Worm (Caenorhabditis elegans) whole organism, L3 larva: ENCODE data around the gene sre-42.

Experiments used
- ZK546.5 ChIP-seq: sonication (generic microtip); optimal IDR thresholded peaks from 2 replicates; lab custom pipeline; 2017; ENCODE audit warnings: missing biosample characterization, missing genetic modification characterization
- aly-2 ChIP-seq: fragments of 150-350 bp; optimal IDR thresholded peaks from 2 replicates; lab custom pipeline; 2014; ENCODE audit warnings: missing biosample characterization, missing genetic modification characterization
- ama-1 ChIP-seq: fragments of 150-350 bp; optimal IDR thresholded peaks from 2 replicates; lab custom pipeline; 2018
- ceh-16 ChIP-seq: sonication (generic microtip); optimal IDR thresholded peaks from 2 replicates; lab custom pipeline; 2017; ENCODE audit warnings: missing biosample characterization, missing genetic modification characterization
- ceh-28 ChIP-seq: fragments of 150-350 bp; optimal IDR thresholded peaks from 2 replicates; lab custom pipeline; 2014; ENCODE audit warnings: missing biosample characterization, missing genetic modification reagents, missing genetic modification characterization
- ceh-82 ChIP-seq: fragments of 150-350 bp; optimal IDR thresholded peaks from 2 replicates; lab custom pipeline; 2014; ENCODE audit warnings: missing biosample characterization, missing genetic modification characterization
- daf-12 ChIP-seq: fragments of 150-350 bp; optimal IDR thresholded peaks from 2 replicates; lab custom pipeline; 2014; ENCODE audit warnings: missing biosample characterization, missing genetic modification reagents, missing genetic modification characterization
- egl-27 ChIP-seq: sonication (generic microtip); optimal IDR thresholded peaks from 4 replicates; lab custom pipeline; 2017; ENCODE audit warnings: missing biosample characterization, missing genetic modification reagents, missing genetic modification characterization
- elt-1 ChIP-seq: fragments of 150-350 bp; optimal IDR thresholded peaks from 2 replicates; lab custom pipeline; 2014; ENCODE audit warnings: missing biosample characterization, missing genetic modification characterization
- elt-2 ChIP-seq: sonication (generic microtip); optimal IDR thresholded peaks from 2 replicates; lab custom pipeline; 2016; ENCODE audit warnings: missing genetic modification reagents, mild to moderate bottlenecking, missing genetic modification characterization, missing compliant biosample characterization
- elt-3 ChIP-seq, 3 experiments: fragments of 150-350 bp in 1 of 3; sonication (generic microtip) in 2 of 3; optimal IDR thresholded peaks; 2 replicates in 2 of 3; 4 replicates in 1 of 3; lab custom pipeline; 2014 to 2017; ENCODE audit warnings: missing biosample characterization in 3 of 3, missing genetic modification characterization in 3 of 3
- eor-1 ChIP-seq, 2 experiments: fragments of 150-350 bp; optimal IDR thresholded peaks; 2 replicates each; lab custom pipeline; 2014 to 2018; ENCODE audit warnings: missing biosample characterization in 2 of 2, missing genetic modification characterization in 2 of 2
- fkh-10 ChIP-seq: sonication (generic microtip); optimal IDR thresholded peaks from 2 replicates; lab custom pipeline; 2017; ENCODE audit warnings: missing biosample characterization, missing genetic modification reagents, missing genetic modification characterization
- fos-1 ChIP-seq: fragments of 150-350 bp; optimal IDR thresholded peaks from 2 replicates; lab custom pipeline; 2014; ENCODE audit warnings: missing biosample characterization, missing genetic modification characterization
- lin-39 ChIP-seq: fragments of 150-350 bp; optimal IDR thresholded peaks from 2 replicates; lab custom pipeline; 2018; ENCODE audit warnings: missing biosample characterization, missing genetic modification reagents, missing genetic modification characterization
- lsy-12 ChIP-seq: sonication (generic microtip); optimal IDR thresholded peaks from 2 replicates; lab custom pipeline; 2016; ENCODE audit warnings: mild to moderate bottlenecking, missing genetic modification characterization, missing compliant biosample characterization
- mdl-1 ChIP-seq: fragments of 150-350 bp; optimal IDR thresholded peaks from 2 replicates; lab custom pipeline; 2014; ENCODE audit warnings: missing biosample characterization, missing genetic modification characterization
- nfya-1 ChIP-seq: sonication (generic microtip); optimal IDR thresholded peaks from 2 replicates; lab custom pipeline; 2017; ENCODE audit warnings: missing genetic modification characterization, mild to moderate bottlenecking, missing compliant biosample characterization, antibody characterized with exemption, moderate library complexity; ENCODE audit not compliant: insufficient read depth
- nhr-11 ChIP-seq: fragments of 150-350 bp; optimal IDR thresholded peaks from 2 replicates; lab custom pipeline; 2014; ENCODE audit warnings: missing biosample characterization, missing genetic modification characterization
- nhr-12 ChIP-seq: fragments of 150-350 bp; optimal IDR thresholded peaks from 2 replicates; lab custom pipeline; 2014; ENCODE audit warnings: missing biosample characterization, missing genetic modification characterization
- nhr-25 ChIP-seq: sonication (generic microtip); optimal IDR thresholded peaks from 2 replicates; lab custom pipeline; 2017; ENCODE audit warnings: missing biosample characterization, missing genetic modification characterization
- nhr-43 ChIP-seq: sonication (generic microtip); optimal IDR thresholded peaks from 2 replicates; lab custom pipeline; 2016; ENCODE audit warnings: mild to moderate bottlenecking, missing genetic modification characterization, missing compliant biosample characterization; ENCODE audit not compliant: poor library complexity, severe bottlenecking
- nhr-76 ChIP-seq: fragments of 150-350 bp; sonication (generic microtip); optimal IDR thresholded peaks from 5 replicates; lab custom pipeline; 2014; ENCODE audit warnings: missing biosample characterization, missing genetic modification characterization
- pha-4 ChIP-seq: fragments of 150-350 bp; optimal IDR thresholded peaks from 2 replicates; lab custom pipeline; 2014; ENCODE audit warnings: missing biosample characterization, missing genetic modification reagents, missing genetic modification characterization
- skn-1 ChIP-seq: fragments of 150-350 bp; optimal IDR thresholded peaks from 2 replicates; lab custom pipeline; 2014; ENCODE audit warnings: missing biosample characterization, missing genetic modification characterization
- snpc-4 ChIP-seq: fragments of 150-350 bp; optimal IDR thresholded peaks from 2 replicates; lab custom pipeline; 2014; ENCODE audit warnings: missing biosample characterization, missing genetic modification characterization
- tbx-2 ChIP-seq: sonication (generic microtip); optimal IDR thresholded peaks from 2 replicates; lab custom pipeline; 2016; ENCODE audit warnings: mild to moderate bottlenecking, missing genetic modification characterization, missing compliant biosample characterization
- unc-39 ChIP-seq: sonication (generic microtip); optimal IDR thresholded peaks from 4 replicates; lab custom pipeline; 2017; ENCODE audit warnings: missing biosample characterization, missing genetic modification characterization
- unc-62 ChIP-seq: fragments of 150-350 bp; sonication (generic microtip); optimal IDR thresholded peaks from 4 replicates; lab custom pipeline; 2014; ENCODE audit warnings: missing biosample characterization, missing genetic modification reagents, missing genetic modification characterization
- zag-1 ChIP-seq: fragments of 150-350 bp; optimal IDR thresholded peaks from 2 replicates; lab custom pipeline; 2014; ENCODE audit warnings: missing biosample characterization, missing genetic modification characterization
- ztf-11 ChIP-seq: fragments of 150-350 bp; optimal IDR thresholded peaks from 2 replicates; lab custom pipeline; 2014; ENCODE audit warnings: missing biosample characterization, missing genetic modification characterization
- ztf-4 ChIP-seq: fragments of 150-350 bp; optimal IDR thresholded peaks from 2 replicates; lab custom pipeline; 2014; ENCODE audit warnings: missing biosample characterization, missing genetic modification characterization

The sre-42 gene

ce11 chrII:12350737-12351275, 35.9 kb downstream of the sre-42 start:
- TF ChIP-seq nfya-1 (peak; percentile 20), elt-1 (tag; lab: Kevin White, UChicago) (no peak), nhr-43 (tag; lab: Kevin White, UChicago) (no peak), nhr-12 (no peak), mdl-1 (no peak), pha-4 (tag; lab: Kevin White, UChicago) (peak; percentile 2), elt-2 (tag; lab: Kevin White, UChicago) (no peak), unc-39 (tag; lab: Kevin White, UChicago) (no peak), snpc-4 (tag; lab: Kevin White, UChicago) (no peak), fos-1 (tag; lab: Kevin White, UChicago) (no peak), nhr-25 (peak; percentile 23), aly-2 (no peak)

DNA sequence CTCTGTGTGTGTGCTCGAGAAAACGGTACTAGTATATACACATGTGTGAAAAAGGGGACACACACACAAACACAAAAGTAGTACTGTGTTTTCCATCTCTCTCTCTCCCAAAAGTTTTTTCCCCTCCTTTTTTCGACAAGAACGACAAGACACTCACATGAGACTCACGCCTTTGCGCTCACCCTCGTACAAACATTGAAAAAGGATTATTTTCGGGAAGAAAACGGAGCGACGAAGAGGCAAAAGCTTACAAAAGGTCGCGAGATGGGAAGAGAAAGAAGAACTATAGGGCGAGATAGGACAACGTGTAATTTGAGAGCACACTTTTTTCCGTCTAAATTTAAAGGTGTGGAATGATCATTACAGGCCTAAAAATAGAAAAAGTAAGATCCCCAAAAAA, 36.8 kb downstream of the sre-42 start:
- TF ChIP-seq ztf-4 (no peak), pha-4 (tag; lab: Kevin White, UChicago) (peak; percentile 81), ceh-16 (tag; lab: Kevin White, UChicago) (no peak), nfya-1 (no peak), elt-3 (tag; optimal IDR thresholded peaks at IDR 0.05; lab: Kevin White, UChicago) (no peak), ztf-11 (tag; lab: Kevin White, UChicago) (no peak), tbx-2 (tag; lab: Kevin White, UChicago) (no peak), eor-1 (tag; optimal IDR thresholded peaks at IDR 0.05; lab: Kevin White, UChicago) (no peak), nhr-43 (tag; lab: Kevin White, UChicago) (no peak), zag-1 (tag; lab: Kevin White, UChicago) (no peak), ZK546.5 (tag; lab: Kevin White, UChicago) (no peak), daf-12 (tag; lab: Kevin White, UChicago) (no peak), elt-2 (tag; lab: Kevin White, UChicago) (peak; percentile 26), fkh-10 (no peak)

- no peak for TF ChIP-seq ceh-82 (tag; lab: Kevin White, UChicago)
- peak; percentile 66 for TF ChIP-seq pha-4 (tag; lab: Kevin White, UChicago)
Measured at ce11 chrII:12348957-12349356, 37.7 kb downstream of the sre-42 start.

DNA sequence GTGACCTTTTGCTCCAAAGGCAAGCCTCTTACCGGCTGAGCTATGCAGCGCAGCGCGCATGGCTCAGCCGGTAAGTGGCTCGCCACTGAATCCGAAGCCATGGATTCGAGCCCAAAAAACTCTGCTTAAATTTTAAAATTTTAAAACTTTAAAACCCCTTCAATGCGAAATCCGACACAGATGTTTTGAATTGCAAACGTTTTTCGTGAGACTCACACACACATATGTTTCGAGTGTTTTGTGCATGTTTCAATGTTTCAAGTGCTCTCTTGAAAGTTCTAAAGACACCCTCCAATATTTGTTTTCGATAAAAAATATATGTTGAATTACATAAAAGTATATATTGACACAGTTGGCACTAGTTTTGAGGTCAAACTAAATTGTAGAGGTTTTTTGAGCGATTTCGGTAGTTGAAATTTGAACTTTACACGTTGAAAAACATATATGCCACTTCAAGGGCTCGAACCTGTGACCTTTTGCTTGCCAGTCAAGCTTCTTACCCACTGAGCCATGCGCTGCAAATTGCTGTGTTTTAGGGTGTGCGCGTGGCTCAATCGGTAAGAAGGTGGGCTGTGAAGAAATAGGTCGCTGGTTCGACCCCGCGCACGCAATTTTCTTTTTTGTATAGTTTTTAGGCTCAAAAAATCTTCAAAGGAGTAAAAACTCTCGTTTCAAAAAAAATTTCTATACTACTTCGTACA, 40.2 kb downstream of the sre-42 start:
- TF ChIP-seq zag-1 (tag; lab: Kevin White, UChicago) (no peak), ceh-82 (tag; lab: Kevin White, UChicago) (no peak), pha-4 (tag; lab: Kevin White, UChicago) (peak; percentile 45)

DNA sequence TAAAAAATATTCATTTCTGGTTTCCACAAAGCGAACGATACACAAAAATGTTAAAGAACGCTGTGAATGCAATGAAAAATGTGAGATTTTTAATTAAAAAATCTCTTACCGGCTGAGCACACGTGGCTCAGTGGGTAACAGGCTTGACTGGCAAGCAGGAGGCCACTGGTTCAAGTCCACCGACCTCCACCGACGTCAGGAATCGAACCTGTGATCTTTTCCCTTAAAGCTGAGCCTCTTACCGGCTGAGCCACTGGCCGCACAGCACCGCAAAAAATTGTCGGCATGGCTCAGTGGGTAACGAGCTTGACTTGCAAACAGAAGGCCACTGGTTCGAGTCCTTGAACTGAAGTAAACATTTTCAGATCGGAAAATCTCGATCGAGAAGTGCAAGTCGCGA, 41.9 kb downstream of the sre-42 start, which contains the start of gene C44C11.6:
Gene C44C11.6, plus strand, starts transcription at position 23 of the 400 bp plus-strand sequence.
- TF ChIP-seq nhr-11 (tag; lab: Kevin White, UChicago) (no peak), elt-2 (tag; lab: Kevin White, UChicago) (peak; percentile 30)

- TF ChIP-seq elt-3 (tag; optimal IDR thresholded peaks at IDR 0.05; lab: Kevin White, UChicago) (no peak), unc-62 (GFP tag; lab: Kevin White, UChicago) (no peak), ama-1 (lab: Kevin White, UChicago) (no peak), nhr-11 (tag; lab: Kevin White, UChicago) (no peak)
Measured at ce11 chrII:12343710-12344109, 43.0 kb downstream of the sre-42 start.

- TF ChIP-seq nhr-11 (tag; lab: Kevin White, UChicago) (no peak), fos-1 (tag; lab: Kevin White, UChicago) (no peak), lsy-12 (tag; lab: Kevin White, UChicago) (no peak), lin-39 (tag; lab: Kevin White, UChicago) (no peak), tbx-2 (tag; lab: Kevin White, UChicago) (no peak), ztf-11 (tag; lab: Kevin White, UChicago) (no peak), skn-1 (tag; lab: Kevin White, UChicago) (no peak), egl-27 (no peak), ceh-28 (no peak), nhr-76 (no peak)
Measured at ce11 chrII:12342928-12343327, 43.8 kb downstream of the sre-42 start.
